Worm (Caenorhabditis elegans) whole organism, young adult: ENCODE data around the gene fbxa-185.

ENCODE experiments used
- B0019.2 ChIP-seq: fragments of 200-800 bp; sonication (Bioruptor generic); conservative IDR thresholded peaks from 2 replicates; pipeline ENCODE4 v1.3.6; 2022; ENCODE audit warnings: missing genetic modification reagents, missing genetic modification characterization, missing compliant biosample characterization
- B0261.1 ChIP-seq: sonication (generic microtip); optimal IDR thresholded peaks from 2 replicates; lab custom pipeline; 2016; ENCODE audit warnings: mild to moderate bottlenecking, missing genetic modification characterization, moderate library complexity, missing compliant biosample characterization
- C06A6.2 ChIP-seq: fragments of 200-800 bp; sonication (Bioruptor generic); conservative IDR thresholded peaks from 2 replicates; pipeline ENCODE4 v1.3.6; 2022; ENCODE audit warnings: missing genetic modification characterization, missing compliant biosample characterization
- ama-1 ChIP-seq, 3 experiments: fragments of 150-350 bp in 1 of 3; sonication (generic microtip) in 2 of 3; optimal IDR thresholded peaks; 2 replicates each; lab custom pipeline; 2014 to 2018; ENCODE audit warnings: missing biosample characterization in 2 of 3, missing genetic modification characterization in 2 of 3, missing genetic modification reagents in 2 of 3
- ceh-27 ChIP-seq: fragments of 200-800 bp; sonication (Bioruptor generic); optimal IDR thresholded peaks from 2 replicates; lab custom pipeline; 2018; ENCODE audit warnings: mild to moderate bottlenecking, missing genetic modification characterization, moderate library complexity, missing compliant biosample characterization
- ets-4 ChIP-seq: fragments of 200-800 bp; sonication (Bioruptor generic); optimal IDR thresholded peaks from 2 replicates; lab custom pipeline; 2018; ENCODE audit warnings: mild to moderate bottlenecking, missing genetic modification characterization, missing compliant biosample characterization
- lsl-1 ChIP-seq: fragments of 200-800 bp; sonication (Bioruptor generic); optimal IDR thresholded peaks from 2 replicates; lab custom pipeline; 2018; ENCODE audit warnings: mild to moderate bottlenecking, missing genetic modification characterization, moderate library complexity, missing compliant biosample characterization
- nhr-90 ChIP-seq: sonication (generic microtip); optimal IDR thresholded peaks from 2 replicates; lab custom pipeline; 2016; ENCODE audit warnings: missing genotype, mild to moderate bottlenecking, missing genetic modification characterization, missing compliant biosample characterization
- rpc-1 ChIP-seq, 2 experiments: fragments of 150-350 bp in 1 of 2; sonication (generic microtip) in 1 of 2; optimal IDR thresholded peaks; 2 replicates each; lab custom pipeline; 2014 to 2018; ENCODE audit warnings: missing biosample characterization in 1 of 2, missing genetic modification characterization in 1 of 2, missing genetic modification reagents in 1 of 2, missing genotype in 1 of 2
- sea-2 ChIP-seq: fragments of 200-800 bp; sonication (Bioruptor generic); IDR thresholded peaks from 2 replicates; pipeline ENCODE4 v1.3.6; 2022; ENCODE audit warnings: missing genetic modification characterization, missing compliant biosample characterization
- unc-62 ChIP-seq: fragments of 150-350 bp; optimal IDR thresholded peaks from 2 replicates; lab custom pipeline; 2014; ENCODE audit warnings: missing biosample characterization, missing genetic modification reagents, missing genetic modification characterization
- ztf-25 ChIP-seq: fragments of 200-800 bp; sonication (Bioruptor generic); IDR thresholded peaks from 2 replicates; pipeline ENCODE4 v1.3.6; 2022; ENCODE audit warnings: missing genetic modification reagents, missing genetic modification characterization, missing compliant biosample characterization
- ztf-28 ChIP-seq: fragments of 200-800 bp; sonication (Bioruptor generic); IDR thresholded peaks from 2 replicates; pipeline ENCODE4 v1.3.6; 2022; ENCODE audit warnings: missing genetic modification reagents, missing genetic modification characterization, missing compliant biosample characterization

ce11 chrV:17376639-17377038 lies 45.2 kb downstream of the fbxa-185 start, which contains the start of gene Y20C6A.1:
- no peak for TF ChIP-seq ztf-25
- no peak for TF ChIP-seq unc-62
- no peak for TF ChIP-seq ztf-28 (GFP tag; lab: Robert Waterston, UW)
- no peak for TF ChIP-seq C06A6.2
- no peak for TF ChIP-seq B0261.1 (tag; lab: Kevin White, UChicago)
- no peak for TF ChIP-seq sea-2 (GFP tag; lab: Robert Waterston, UW)
- TF ChIP-seq nhr-90 (tag; lab: Kevin White, UChicago): no peak
- TF ChIP-seq ets-4 (GFP tag; lab: Kevin White, UChicago): no peak
- no peak for TF ChIP-seq lsl-1
- no peak for TF ChIP-seq B0019.2 (GFP tag; lab: Robert Waterston, UW)
- no peak for TF ChIP-seq rpc-1 (optimal IDR thresholded peaks at IDR 0.05; lab: Kevin White, UChicago)
- TF ChIP-seq rpc-1 (tag; optimal IDR thresholded peaks at IDR 0.05; lab: Kevin White, UChicago): no peak
- TF ChIP-seq ama-1 (optimal IDR thresholded peaks at IDR 0.05; lab: Kevin White, UChicago): no peak
- no peak for TF ChIP-seq ama-1 (GFP tag; optimal IDR thresholded peaks at IDR 0.05; lab: Kevin White, UChicago)
- TF ChIP-seq ceh-27: no peak
